Fruit fly (Drosophila melanogaster) whole organism, pupa: ENCODE data around the gene Pp1-13C.

ENCODE experiments used
- CG10348 ChIP-seq: fragments of 200-800 bp; sonication (Bioruptor generic); IDR thresholded peaks from 2 replicates; pipeline ENCODE4 v1.3.6; 2022; ENCODE audit warnings: missing biosample characterization, missing genetic modification characterization
- CG8301 ChIP-seq: fragments of 200-800 bp; sonication (Bioruptor generic); optimal IDR thresholded peaks from 2 replicates; lab custom pipeline; 2018; ENCODE audit warnings: missing biosample characterization, mild to moderate bottlenecking, missing genetic modification characterization
- D1 ChIP-seq: fragments of 200-800 bp; sonication (Bioruptor generic); optimal IDR thresholded peaks from 2 replicates; lab custom pipeline; 2018; ENCODE audit warnings: missing biosample characterization, mild to moderate bottlenecking, missing genetic modification characterization, moderate library complexity

DNA sequence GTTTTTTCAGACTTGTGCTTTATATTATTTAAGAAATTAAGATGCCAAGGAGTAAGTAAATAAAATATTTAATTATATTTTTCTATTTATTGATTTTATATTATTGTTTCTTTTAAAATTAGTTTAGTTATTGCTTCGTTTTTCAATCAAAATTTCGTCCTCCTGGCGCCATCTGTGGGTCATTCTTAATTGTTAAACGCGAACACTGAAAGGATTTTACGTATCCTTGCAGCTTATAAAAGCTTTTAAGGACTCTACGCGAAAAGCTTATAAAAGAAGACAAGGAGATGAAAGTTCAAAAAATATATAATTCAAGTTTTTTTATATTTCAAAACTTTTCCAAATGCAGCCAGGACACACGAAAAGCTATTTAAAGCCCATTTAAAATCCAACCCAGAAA, 19.3 kb upstream of the Pp1-13C start:
- TF ChIP-seq CG8301 (tag; lab: Kevin White, UChicago) (no peak), CG10348 (no peak), D1 (no peak)
